Fruit fly (Drosophila melanogaster) whole organism, prepupa: ENCODE results near the gene CG31875.

Source experiments
- CG8319 ChIP-seq: fragments of 200-800 bp; sonication (Bioruptor generic); optimal IDR thresholded peaks from 3 replicates; lab custom pipeline; 2016; ENCODE audit warnings: missing biosample characterization, missing genetic modification characterization
- Eip78C ChIP-seq: fragments of 200-800 bp; sonication (Bioruptor generic); peaks from one replicate; lab custom pipeline; 2016; ENCODE audit warnings: missing biosample characterization, missing genetic modification characterization
- cyc ChIP-seq: fragments of 200-800 bp; sonication (Bioruptor generic); optimal IDR thresholded peaks from 3 replicates; lab custom pipeline; 2016; ENCODE audit warnings: missing biosample characterization, missing genetic modification characterization
- salr ChIP-seq, 2 experiments: fragments of 200-800 bp; sonication (Bioruptor generic); optimal IDR thresholded peaks; 3 replicates each; lab custom pipeline; 2016 to 2018; ENCODE audit warnings: missing biosample characterization in 2 of 2, missing genetic modification characterization in 2 of 2, mild to moderate bottlenecking in 1 of 2

- TF ChIP-seq CG8319 = no peak
- TF ChIP-seq salr (GFP tag; optimal IDR thresholded peaks at IDR 0.05; lab: Kevin White, UChicago) = no peak
- TF ChIP-seq cyc (GFP tag; lab: Kevin White, UChicago) = peak; percentile 44
- peak; percentile 88 for TF ChIP-seq Eip78C (GFP tag; lab: Kevin White, UChicago)
Measured at dm6 chr2L:9989846-9990506, 12.6 kb downstream of the CG31875 start.
